Worm (Caenorhabditis elegans): ENCODE measurements around the gene twk-6.

Gene twk-6

DNA sequence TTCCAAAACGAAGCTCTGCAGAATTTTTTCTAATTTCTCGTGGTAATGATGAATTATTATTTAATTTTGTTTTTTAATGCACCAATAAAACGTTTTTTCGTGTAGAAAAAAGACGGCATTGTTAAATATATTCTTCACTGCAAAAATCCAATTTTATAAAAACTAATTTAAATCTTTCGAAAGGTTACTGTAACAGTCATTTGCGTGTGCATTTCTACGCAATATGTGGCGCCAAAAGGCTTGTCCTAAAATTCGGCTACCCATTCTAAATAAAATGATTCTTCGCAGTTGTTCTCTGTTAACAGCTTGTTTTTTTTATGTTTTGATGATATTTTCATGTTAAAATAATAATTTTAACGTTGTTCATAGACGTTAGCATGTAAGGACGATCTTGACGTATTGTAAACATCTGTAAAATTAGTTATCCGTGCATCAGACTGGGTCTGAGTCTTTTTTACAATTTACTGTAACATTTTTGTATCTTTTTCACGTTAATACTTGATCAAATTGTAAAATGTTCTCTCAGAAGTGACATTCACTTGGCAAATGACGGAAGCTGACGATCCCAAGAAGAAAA, 49.9 kb downstream of the twk-6 start, which contains the start of gene mip-1 (continued):
- TF ChIP-seq zfh-2 (GFP tag; conservative IDR thresholded peaks at IDR 0.05): no peak

Data from whole organism, young adult.